Worm (Caenorhabditis elegans): Measurements from ENCODE around the gene F41F3.1.

DNA sequence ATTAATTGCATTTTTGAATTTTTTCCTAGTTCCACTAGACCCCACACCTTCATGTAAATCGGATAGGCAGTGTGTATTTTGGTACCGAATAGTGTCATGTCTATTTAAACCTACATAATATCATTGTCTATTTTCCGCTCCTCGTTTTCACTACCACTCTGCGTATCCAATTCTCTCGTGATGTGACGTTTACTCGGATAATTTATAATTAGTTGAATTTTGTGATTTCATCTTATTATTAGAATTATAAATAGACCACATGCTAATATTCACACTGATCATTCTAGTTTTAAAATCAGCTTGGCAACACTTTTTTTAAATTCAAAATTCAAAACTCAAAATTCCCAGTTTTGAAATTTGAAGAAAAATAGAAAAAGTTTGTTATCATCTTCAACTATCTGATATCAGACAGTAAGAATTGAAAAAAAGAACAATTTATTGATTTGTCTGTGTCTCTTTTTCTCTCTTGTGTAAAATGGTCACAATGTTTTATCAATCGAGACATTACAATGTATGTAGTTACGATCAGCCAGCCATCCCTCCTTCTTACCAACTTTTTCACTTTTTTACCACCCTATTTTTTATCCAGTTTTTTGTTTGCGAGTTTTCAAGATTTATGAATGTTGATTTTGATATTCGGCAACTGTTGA, 13.7 kb upstream of the F41F3.1 start:
- TF ChIP-seq tra-4 (tag; optimal IDR thresholded peaks at IDR 0.05) (no peak), B0310.2 (tag; optimal IDR thresholded peaks at IDR 0.05) (no peak), ceh-36 (tag; optimal IDR thresholded peaks at IDR 0.05) (no peak), ama-1 (optimal IDR thresholded peaks at IDR 0.05) (no peak)

Measured in whole organism, early embryonic.